Fruit fly (Drosophila melanogaster): Measurements from ENCODE around the gene CG11693.

The CG11693 gene

dm6 chr3R:8313038-8313437 lies 2.5 kb upstream of the CG11693 start, which contains the start of gene CG7483 (continued):
- no peak for TF ChIP-seq CG7987 (GFP tag; optimal IDR thresholded peaks at IDR 0.05)
- no peak for TF ChIP-seq CG7928 (GFP tag; optimal IDR thresholded peaks at IDR 0.05)
- TF ChIP-seq CG8281 (tag; optimal IDR thresholded peaks at IDR 0.05) = no peak
- no peak for TF ChIP-seq croc (GFP tag; conservative IDR thresholded peaks at IDR 0.05)
- TF ChIP-seq Poxn (GFP tag; IDR thresholded peaks at IDR 0.05) = no peak
- TF ChIP-seq ssp (GFP tag; IDR thresholded peaks at IDR 0.05) = no peak
- peak; percentile 3 for TF ChIP-seq CG7271 (tag; optimal IDR thresholded peaks at IDR 0.05)
- no peak for TF ChIP-seq CG1832 (GFP tag; optimal IDR thresholded peaks at IDR 0.05)
- peak; percentile 97 for TF ChIP-seq Dref (GFP tag; IDR thresholded peaks at IDR 0.05)
- TF ChIP-seq CG12942 (GFP tag; optimal IDR thresholded peaks at IDR 0.05) = no peak
- TF ChIP-seq phol (tag; optimal IDR thresholded peaks at IDR 0.05) = peak; percentile 22
- peak; percentile 26 for TF ChIP-seq Fer1 (GFP tag; optimal IDR thresholded peaks at IDR 0.05)
- TF ChIP-seq CG1603 (tag; optimal IDR thresholded peaks at IDR 0.05) = peak; percentile 13
- peak; percentile 84 for TF ChIP-seq bbx (GFP tag; IDR thresholded peaks at IDR 0.05; ENCODE audit: partially characterized antibody)
- TF ChIP-seq CG34422 (GFP tag; IDR thresholded peaks at IDR 0.05) = peak; percentile 52; the same call in 1 of the 3 replicates
- TF ChIP-seq dpn (GFP tag; optimal IDR thresholded peaks at IDR 0.05) = no peak
- TF ChIP-seq CG10462 (GFP tag; optimal IDR thresholded peaks at IDR 0.05) = no peak
- peak; percentile 66 for TF ChIP-seq CG2129 (GFP tag; IDR thresholded peaks at IDR 0.05; ENCODE audit: partially characterized antibody)
- TF ChIP-seq Xbp1 (GFP tag; optimal IDR thresholded peaks at IDR 0.05) = no peak
- TF ChIP-seq ewg (GFP tag; optimal IDR thresholded peaks at IDR 0.05) = no peak
- no peak for TF ChIP-seq CG10431 (GFP tag; optimal IDR thresholded peaks at IDR 0.05)
- no peak for TF ChIP-seq CG4360 (GFP tag; IDR thresholded peaks at IDR 0.05)
- peak; percentile 42 for TF ChIP-seq CG12659 (GFP tag; optimal IDR thresholded peaks at IDR 0.05)
- no peak for TF ChIP-seq HLHmδ (GFP tag; optimal IDR thresholded peaks at IDR 0.05)
- no peak for TF ChIP-seq Adf1 (GFP tag; IDR thresholded peaks at IDR 0.05)
- TF ChIP-seq Dll (GFP tag; IDR thresholded peaks at IDR 0.05; ENCODE audit: partially characterized antibody) = peak; percentile 89
- peak; percentile 80 for TF ChIP-seq BEAF-32 (GFP tag; optimal IDR thresholded peaks at IDR 0.05)
- TF ChIP-seq amos (GFP tag; IDR thresholded peaks at IDR 0.05; ENCODE audit: partially characterized antibody) = peak; percentile 86
- no peak for TF ChIP-seq CG2678 (tag; optimal IDR thresholded peaks at IDR 0.05)
- TF ChIP-seq hb (GFP tag; IDR thresholded peaks at IDR 0.05; ENCODE audit: partially characterized antibody) = peak; percentile 61; the same call in 1 of the 3 replicates
- no peak for TF ChIP-seq C15 (GFP tag; IDR thresholded peaks at IDR 0.05)
- TF ChIP-seq CG6254 (GFP tag; optimal IDR thresholded peaks at IDR 0.05) = no peak
- peak; percentile 82; the same call in 2 of the 3 replicates for TF ChIP-seq Opbp (GFP tag; IDR thresholded peaks at IDR 0.05; ENCODE audit: partially characterized antibody)
- TF ChIP-seq CG17829 (tag; optimal IDR thresholded peaks at IDR 0.05) = peak; percentile 36
- TF ChIP-seq ranshi (GFP tag; IDR thresholded peaks at IDR 0.05) = no peak
- peak; percentile 79 for TF ChIP-seq CG16813 (GFP tag; IDR thresholded peaks at IDR 0.05; ENCODE audit: partially characterized antibody)
- no peak for TF ChIP-seq CG10543 (GFP tag; optimal IDR thresholded peaks at IDR 0.05)
- TF ChIP-seq Hmr (GFP tag; optimal IDR thresholded peaks at IDR 0.05) = no peak
- 0 out of 2 replicates have a peak, but pooled peaks have one; percentile 18 for TF ChIP-seq CG31441 (GFP tag; IDR thresholded peaks at IDR 0.05)
- no peak for TF ChIP-seq fd64A (GFP tag; optimal IDR thresholded peaks at IDR 0.05)
- TF ChIP-seq dati (GFP tag; IDR thresholded peaks at IDR 0.05) = no peak
- no peak for TF ChIP-seq CG8290 (GFP tag; optimal IDR thresholded peaks at IDR 0.05)
- TF ChIP-seq CG8290 (tag; optimal IDR thresholded peaks at IDR 0.05) = no peak
- no peak for TF ChIP-seq CG13424 (tag; optimal IDR thresholded peaks at IDR 0.05)
- no peak for TF ChIP-seq dimm (GFP tag; IDR thresholded peaks at IDR 0.05)
- TF ChIP-seq ci (GFP tag; IDR thresholded peaks at IDR 0.05) = 0 out of 3 replicates have a peak, but pooled peaks have one; percentile 20
- no peak for TF ChIP-seq scrt (GFP tag; optimal IDR thresholded peaks at IDR 0.05)
- no peak for TF ChIP-seq CG10366 (GFP tag; IDR thresholded peaks at IDR 0.05)
- TF ChIP-seq gsb (GFP tag; IDR thresholded peaks at IDR 0.05) = no peak
- no peak for TF ChIP-seq CG15269 (tag; optimal IDR thresholded peaks at IDR 0.05)

Measured in whole organism, embryonic.